Fruit fly (Drosophila melanogaster): ENCODE results near the gene Zpr1.

DNA sequence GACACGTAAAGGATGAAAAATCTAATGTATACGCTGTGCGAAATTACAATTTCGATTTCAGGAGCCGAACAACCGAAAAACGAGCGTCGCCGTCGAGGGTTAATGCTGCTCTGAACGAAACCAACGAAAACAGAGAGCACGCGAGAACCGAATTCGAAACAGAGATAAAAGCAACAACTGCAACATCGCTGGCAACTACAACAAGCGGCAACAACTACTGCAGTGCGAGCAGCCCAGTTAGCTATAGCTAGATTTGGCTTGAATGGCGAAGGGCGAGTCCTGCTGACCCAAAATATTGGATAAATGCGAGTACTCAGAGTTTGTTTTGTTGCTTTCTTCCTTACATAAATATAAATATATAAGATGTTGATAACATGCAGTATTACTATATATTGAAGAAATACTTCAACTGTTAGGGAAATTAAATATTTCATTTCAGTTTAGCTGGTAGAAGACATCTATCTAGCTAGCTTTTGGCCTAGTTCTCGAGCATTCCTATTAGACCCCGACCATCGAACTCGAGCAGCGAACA, 26.9 kb downstream of the Zpr1 start, which contains the start of gene fend:
- TF ChIP-seq CG4496 (GFP tag; IDR thresholded peaks at IDR 0.05) (no peak), CG34367 (tag; optimal IDR thresholded peaks at IDR 0.05) (peak; percentile 41), CG8301 (tag; optimal IDR thresholded peaks at IDR 0.05) (peak; percentile 43), Snoo (tag; optimal IDR thresholded peaks at IDR 0.05) (peak; percentile 7), CG15710 (tag; optimal IDR thresholded peaks at IDR 0.05) (peak; percentile 52), CG32121 (GFP tag; IDR thresholded peaks at IDR 0.05) (0 out of 2 replicates have a peak, but pooled peaks have one; percentile 27), CG17806 (tag; optimal IDR thresholded peaks at IDR 0.05) (no peak), EcR (GFP tag; optimal IDR thresholded peaks at IDR 0.05) (no peak), CG10348 (GFP tag; IDR thresholded peaks at IDR 0.05) (no peak), CG9948 (tag; optimal IDR thresholded peaks at IDR 0.05) (peak; percentile 2), CG12605 (GFP tag; IDR thresholded peaks at IDR 0.05) (no peak), CG8159 (tag; optimal IDR thresholded peaks at IDR 0.05) (peak; percentile 62), rn (GFP tag; IDR thresholded peaks at IDR 0.05) (no peak)

All from whole organism, pupa.